Worm (Caenorhabditis elegans) whole organism, late embryonic: ENCODE results near the gene T27F7.12.

Experiments
- K09A11.1 ChIP-seq: sonication (generic microtip); optimal IDR thresholded peaks from 2 replicates; lab custom pipeline; 2017; ENCODE audit warnings: antibody characterized with exemption, mild to moderate bottlenecking, missing genetic modification characterization, missing compliant biosample characterization; ENCODE audit not compliant: insufficient read depth
- T23F11.4 ChIP-seq: fragments of 200-800 bp; sonication (Bioruptor generic); optimal IDR thresholded peaks from 2 replicates; lab custom pipeline; 2018; ENCODE audit warnings: mild to moderate bottlenecking, missing genetic modification characterization, missing compliant biosample characterization
- ceh-22 ChIP-seq: sonication (generic microtip); optimal IDR thresholded peaks from 2 replicates; lab custom pipeline; 2017; ENCODE audit warnings: missing biosample characterization, missing genetic modification characterization
- ceh-45 ChIP-seq: fragments of 200-800 bp; sonication (Bioruptor generic); IDR thresholded peaks from 2 replicates; pipeline ENCODE4 v1.3.6; 2022; ENCODE audit warnings: missing genetic modification reagents, missing genetic modification characterization, missing compliant biosample characterization
- ceh-9 ChIP-seq: sonication (generic microtip); optimal IDR thresholded peaks from 2 replicates; lab custom pipeline; 2016; ENCODE audit warnings: mild to moderate bottlenecking, missing genetic modification characterization, inconsistent platforms, missing compliant biosample characterization
- elt-2 ChIP-seq: sonication (generic microtip); optimal IDR thresholded peaks from 2 replicates; lab custom pipeline; 2016; ENCODE audit warnings: missing genetic modification reagents, missing genetic modification characterization, missing compliant biosample characterization
- lim-6 ChIP-seq: sonication (generic microtip); optimal IDR thresholded peaks from 2 replicates; lab custom pipeline; 2016; ENCODE audit warnings: missing genetic modification characterization, missing compliant biosample characterization
- rnt-1 ChIP-seq: sonication (generic microtip); optimal IDR thresholded peaks from 2 replicates; lab custom pipeline; 2016; ENCODE audit warnings: missing genetic modification characterization, missing compliant biosample characterization
- tbx-2 ChIP-seq: sonication (generic microtip); optimal IDR thresholded peaks from 2 replicates; lab custom pipeline; 2016; ENCODE audit warnings: missing genetic modification characterization, missing compliant biosample characterization

- no peak for TF ChIP-seq ceh-9
- no peak for TF ChIP-seq lim-6 (tag; lab: Kevin White, UChicago)
- TF ChIP-seq ceh-45 (GFP tag; lab: Robert Waterston, UW) = no peak
- TF ChIP-seq T23F11.4 = no peak
- no peak for TF ChIP-seq K09A11.1 (tag; lab: Kevin White, UChicago)
- no peak for TF ChIP-seq elt-2 (tag; lab: Kevin White, UChicago)
- TF ChIP-seq ceh-22 = no peak
- no peak for TF ChIP-seq rnt-1
- no peak for TF ChIP-seq tbx-2 (tag; lab: Kevin White, UChicago)
Observed at ce11 chrII:5018578-5018977, 28.7 kb downstream of the T27F7.12 start.
